Fruit fly (Drosophila melanogaster): Measurements from ENCODE around the gene Nt5a.

Nt5a gene

dm6 chr3L:1313039-1313766 is 6.0 kb upstream of the Nt5a start, which contains the start of the genes sturkopf and Herc4 (continued):
- TF ChIP-seq CG13624 (GFP tag; optimal IDR thresholded peaks at IDR 0.05): peak; percentile 78
- peak; percentile 94 for TF ChIP-seq Ets97D (GFP tag; optimal IDR thresholded peaks at IDR 0.05)
- TF ChIP-seq gcm2 (GFP tag; optimal IDR thresholded peaks at IDR 0.05): peak; percentile 37
- 0 out of 3 replicates have a peak, but pooled peaks have one; percentile 23 for TF ChIP-seq CG11560 (tag; IDR thresholded peaks at IDR 0.05)
- TF ChIP-seq chif (GFP tag; optimal IDR thresholded peaks at IDR 0.05): peak; percentile 64 to 77
- peak; percentile 45 for TF ChIP-seq Max (GFP tag; optimal IDR thresholded peaks at IDR 0.05)
- peak; percentile 49 for TF ChIP-seq caup (GFP tag; optimal IDR thresholded peaks at IDR 0.05; ENCODE audit: severe bottlenecking)
- TF ChIP-seq Lim3 (GFP tag; IDR thresholded peaks at IDR 0.05): no peak
- TF ChIP-seq CG1792 (GFP tag; optimal IDR thresholded peaks at IDR 0.05): peak; percentile 16
- 0 out of 3 replicates have a peak, but pooled peaks have one; percentile 6 for TF ChIP-seq so (GFP tag; IDR thresholded peaks at IDR 0.05)
- peak; percentile 73 for TF ChIP-seq CG16863 (GFP tag; optimal IDR thresholded peaks at IDR 0.05)
- TF ChIP-seq Pdp1 (GFP tag; optimal IDR thresholded peaks at IDR 0.05): peak; percentile 60 to 87
- TF ChIP-seq CG3281 (GFP tag; optimal IDR thresholded peaks at IDR 0.05): peak; percentile 68
- TF ChIP-seq HmgD (GFP tag; optimal IDR thresholded peaks at IDR 0.05): peak; percentile 37
- peak; percentile 76 for TF ChIP-seq sisA (GFP tag; IDR thresholded peaks at IDR 0.05)
- TF ChIP-seq chm (GFP tag; IDR thresholded peaks at IDR 0.05): 0 out of 2 replicates have a peak, but pooled peaks have one; percentile 9
- peak; percentile 83 for TF ChIP-seq Dek (tag; optimal IDR thresholded peaks at IDR 0.05)
- TF ChIP-seq dpn (GFP tag; optimal IDR thresholded peaks at IDR 0.05): peak; percentile 70 to 90
- TF ChIP-seq CG12391 (tag; optimal IDR thresholded peaks at IDR 0.05): peak; percentile 79
- TF ChIP-seq Xbp1 (GFP tag; optimal IDR thresholded peaks at IDR 0.05): peak; percentile 80
- TF ChIP-seq CG12155 (GFP tag; optimal IDR thresholded peaks at IDR 0.05): peak; percentile 73
- peak; percentile 44 for TF ChIP-seq CG3163 (GFP tag; optimal IDR thresholded peaks at IDR 0.05)
- TF ChIP-seq CG1233 (GFP tag; optimal IDR thresholded peaks at IDR 0.05): peak; percentile 59
- peak; percentile 10; the same call in 1 of the 2 replicates for TF ChIP-seq Taf1 (GFP tag; IDR thresholded peaks at IDR 0.05)
- no peak for TF ChIP-seq pita (GFP tag; optimal IDR thresholded peaks at IDR 0.05)
- peak; percentile 76 for TF ChIP-seq CG32532 (GFP tag; IDR thresholded peaks at IDR 0.05)
- TF ChIP-seq MESR4 (GFP tag; optimal IDR thresholded peaks at IDR 0.05): peak; percentile 41
- TF ChIP-seq CG4730 (GFP tag; IDR thresholded peaks at IDR 0.05): peak; percentile 50
- TF ChIP-seq fd64A (GFP tag; optimal IDR thresholded peaks at IDR 0.05): no peak
- peak; percentile 91 for TF ChIP-seq Antp (GFP tag; optimal IDR thresholded peaks at IDR 0.05)

dm6 chr3L:1305317-1305716 is 1.9 kb downstream of the Nt5a start:
- peak; percentile 28 for TF ChIP-seq CG34376 (GFP tag; optimal IDR thresholded peaks at IDR 0.05)
- no peak for TF ChIP-seq Awh (GFP tag; IDR thresholded peaks at IDR 0.05)
- no peak for TF ChIP-seq Doc3 (GFP tag; IDR thresholded peaks at IDR 0.05; ENCODE audit: partially characterized antibody)
- peak in 1 of 2 experiments; percentile 2 for TF ChIP-seq Pdp1 (GFP tag; optimal IDR thresholded peaks at IDR 0.05)
- peak; percentile 13 for TF ChIP-seq CG2120 (GFP tag; optimal IDR thresholded peaks at IDR 0.05)
- TF ChIP-seq tio (GFP tag; optimal IDR thresholded peaks at IDR 0.05): no peak
- TF ChIP-seq CG18599 (GFP tag; optimal IDR thresholded peaks at IDR 0.05): no peak
- no peak for TF ChIP-seq CG34224 (GFP tag; IDR thresholded peaks at IDR 0.05; ENCODE audit: partially characterized antibody)
- no peak for TF ChIP-seq MTF-1 (GFP tag; optimal IDR thresholded peaks at IDR 0.05; ENCODE audit: borderline replicate concordance)
- TF ChIP-seq sug (tag; optimal IDR thresholded peaks at IDR 0.05): peak; percentile 9
- peak; percentile 53 for TF ChIP-seq exex (tag; optimal IDR thresholded peaks at IDR 0.05)
